Fruit fly (Drosophila melanogaster) whole organism, embryonic: Measurements from ENCODE around the gene CG14219.

Experiments used
- Awh ChIP-seq: fragments of 200-800 bp; sonication (Bioruptor generic); IDR thresholded peaks from 2 replicates; pipeline ENCODE4, ENCODE4 v1.3.6; 2022; ENCODE audit warnings: missing biosample characterization, missing genetic modification characterization
- C15 ChIP-seq: fragments of 200-800 bp; sonication (Bioruptor generic); IDR thresholded peaks from 3 replicates; pipeline ENCODE4 v1.3.6; 2022; ENCODE audit warnings: missing biosample characterization, missing genetic modification characterization
- CG10209 ChIP-seq: fragments of 200-800 bp; sonication (Bioruptor generic); optimal IDR thresholded peaks from 3 replicates; lab custom pipeline; 2017; ENCODE audit warnings: missing biosample characterization, mild to moderate bottlenecking, missing genetic modification characterization, missing genetic modification reagents
- CG11247 ChIP-seq: fragments of 200-800 bp; sonication (Bioruptor generic); IDR thresholded peaks from 2 replicates; pipeline ENCODE4 v1.3.6; 2022; ENCODE audit warnings: missing biosample characterization, missing genetic modification characterization
- CG13424 ChIP-seq: fragments of 200-800 bp; sonication (Bioruptor generic); optimal IDR thresholded peaks from 2 replicates; lab custom pipeline; 2019; ENCODE audit warnings: missing biosample characterization, mild to moderate bottlenecking, missing genetic modification characterization, moderate library complexity
- CG1529 ChIP-seq: fragments of 200-800 bp; sonication (Bioruptor generic); optimal IDR thresholded peaks from 3 replicates; lab custom pipeline; 2018; ENCODE audit warnings: missing biosample characterization, missing genetic modification characterization
- CG15514 ChIP-seq: fragments of 200-800 bp; sonication (Bioruptor generic); optimal IDR thresholded peaks from 3 replicates; lab custom pipeline; 2017; ENCODE audit warnings: missing biosample characterization, missing genetic modification characterization, mild to moderate bottlenecking, moderate library complexity, missing genetic modification reagents
- CG1603 ChIP-seq: fragments of 200-800 bp; sonication (Bioruptor generic); optimal IDR thresholded peaks from 2 replicates; lab custom pipeline; 2019; ENCODE audit warnings: missing biosample characterization, mild to moderate bottlenecking, missing genetic modification characterization, moderate library complexity
- CG17802 ChIP-seq: fragments of 200-800 bp; sonication (Bioruptor generic); optimal IDR thresholded peaks from 2 replicates; lab custom pipeline; 2018; ENCODE audit warnings: missing biosample characterization, mild to moderate bottlenecking, missing genetic modification characterization, moderate library complexity
- CG18262 ChIP-seq: fragments of 200-800 bp; optimal IDR thresholded peaks from 3 replicates; lab custom pipeline; 2019; ENCODE audit warnings: missing biosample characterization, mild to moderate bottlenecking, missing genetic modification characterization, moderate library complexity
- CG18619 ChIP-seq: fragments of 200-800 bp; sonication (Bioruptor generic); optimal IDR thresholded peaks from 3 replicates; lab custom pipeline; 2017; ENCODE audit warnings: missing biosample characterization, mild to moderate bottlenecking, missing genetic modification characterization
- CG3995 ChIP-seq: fragments of 200-800 bp; sonication (Bioruptor generic); optimal IDR thresholded peaks from 3 replicates; lab custom pipeline; 2016; ENCODE audit warnings: missing biosample characterization, missing genetic modification characterization
- CG4360 ChIP-seq: fragments of 200-800 bp; sonication (Bioruptor generic); IDR thresholded peaks from 2 replicates; pipeline ENCODE4 v1.3.6; 2022; ENCODE audit warnings: missing biosample characterization, missing genetic modification characterization
- CG4424 ChIP-seq: fragments of 200-800 bp; sonication (Bioruptor generic); optimal IDR thresholded peaks from 3 replicates; lab custom pipeline; 2016; ENCODE audit warnings: missing biosample characterization, missing genetic modification characterization
- CG4820 ChIP-seq: fragments of 200-800 bp; sonication (Bioruptor generic); optimal IDR thresholded peaks from 3 replicates; lab custom pipeline; 2016; ENCODE audit warnings: missing biosample characterization, missing genetic modification characterization
- CG5953 ChIP-seq: fragments of 200-800 bp; sonication (Bioruptor generic); IDR thresholded peaks from 2 replicates; pipeline ENCODE4 v1.3.6; 2022; ENCODE audit warnings: missing biosample characterization, missing genetic modification characterization
- CG6254 ChIP-seq: fragments of 200-800 bp; sonication (Bioruptor generic); optimal IDR thresholded peaks from 3 replicates; lab custom pipeline; 2017; ENCODE audit warnings: mild to moderate bottlenecking, missing biosample characterization, missing genetic modification reagents, missing genetic modification characterization
- CHES-1-like ChIP-seq: fragments of 200-800 bp; sonication (Bioruptor generic); optimal IDR thresholded peaks from 2 replicates; lab custom pipeline; 2016; ENCODE audit warnings: missing biosample characterization, missing genetic modification characterization
- Deaf1 ChIP-seq: fragments of 200-800 bp; optimal IDR thresholded peaks from 3 replicates; lab custom pipeline; 2019; ENCODE audit warnings: missing biosample characterization, mild to moderate bottlenecking, missing genetic modification characterization, moderate library complexity
- Dp ChIP-seq: fragments of 200-800 bp; sonication (Bioruptor generic); optimal IDR thresholded peaks from 2 replicates; lab custom pipeline; 2018; ENCODE audit warnings: missing biosample characterization, mild to moderate bottlenecking, missing genetic modification characterization, moderate library complexity
- Gug ChIP-seq: fragments of 200-800 bp; sonication (Bioruptor generic); IDR thresholded peaks from 4 replicates; pipeline ENCODE4 v1.3.6; 2022; ENCODE audit warnings: missing biosample characterization, missing genetic modification characterization
- HLHmδ ChIP-seq: fragments of 200-800 bp; sonication (Bioruptor generic); optimal IDR thresholded peaks from 2 replicates; lab custom pipeline; 2018; ENCODE audit warnings: missing biosample characterization, mild to moderate bottlenecking, missing genetic modification characterization, moderate library complexity
- Hmr ChIP-seq: fragments of 200-800 bp; sonication (Bioruptor generic); optimal IDR thresholded peaks from 3 replicates; lab custom pipeline; 2017; ENCODE audit warnings: mild to moderate bottlenecking, missing biosample characterization, missing genetic modification reagents, missing genetic modification characterization
- Lpt ChIP-seq: fragments of >200 bp; optimal IDR thresholded peaks from 2 replicates; lab custom pipeline; 2018; ENCODE audit warnings: missing biosample characterization, missing genetic modification characterization
- Mes4 ChIP-seq: fragments of 200-800 bp; sonication (Bioruptor generic); optimal IDR thresholded peaks from 2 replicates; lab custom pipeline; 2016; ENCODE audit warnings: missing biosample characterization, missing genetic modification characterization
- Nf-YA ChIP-seq: fragments of 200-800 bp; sonication (Bioruptor generic); IDR thresholded peaks from 2 replicates; pipeline ENCODE4 v1.3.6; 2022; ENCODE audit warnings: missing biosample characterization, missing genetic modification characterization
- Nf-YB ChIP-seq: fragments of 200-800 bp; sonication (Bioruptor generic); optimal IDR thresholded peaks from 3 replicates; lab custom pipeline; 2019; ENCODE audit warnings: missing biosample characterization, mild to moderate bottlenecking, missing genetic modification characterization, moderate library complexity
- Sin3A ChIP-seq: fragments of >200 bp; optimal IDR thresholded peaks from 2 replicates; lab custom pipeline; 2018
- Vsx1 ChIP-seq: fragments of 200-800 bp; sonication (Bioruptor generic); optimal IDR thresholded peaks from 2 replicates; lab custom pipeline; 2017; ENCODE audit warnings: missing biosample characterization, mild to moderate bottlenecking, missing genetic modification characterization, missing genetic modification reagents
- al ChIP-seq: fragments of 200-800 bp; sonication (Bioruptor generic); IDR thresholded peaks from 2 replicates; pipeline ENCODE4 v1.3.6; 2022; ENCODE audit warnings: missing biosample characterization, missing genetic modification characterization
- cas ChIP-seq: fragments of 200-800 bp; sonication (Bioruptor generic); IDR thresholded peaks from 2 replicates; pipeline ENCODE4 v1.3.6; 2022; ENCODE audit warnings: missing biosample characterization, missing genetic modification characterization
- dmrt11E ChIP-seq: fragments of 200-800 bp; sonication (Bioruptor generic); optimal IDR thresholded peaks from 3 replicates; lab custom pipeline; 2018; ENCODE audit warnings: missing biosample characterization, mild to moderate bottlenecking, missing genetic modification characterization, moderate library complexity
- dpn ChIP-seq, 2 experiments: fragments of 200-800 bp; sonication (Bioruptor generic); optimal IDR thresholded peaks; 3 replicates each; lab custom pipeline; 2016; ENCODE audit warnings: missing biosample characterization in 2 of 2, missing genetic modification characterization in 2 of 2
- ftz-f1 ChIP-seq: fragments of 200-800 bp; sonication (Bioruptor generic); optimal IDR thresholded peaks from 2 replicates; lab custom pipeline; 2016; ENCODE audit warnings: missing biosample characterization, missing genetic modification characterization
- gem ChIP-seq: fragments of 200-800 bp; sonication (Bioruptor generic); optimal IDR thresholded peaks from 2 replicates; lab custom pipeline; 2019; ENCODE audit warnings: missing biosample characterization, mild to moderate bottlenecking, missing genetic modification characterization, moderate library complexity
- nmo ChIP-seq: fragments of 200-800 bp; sonication (Bioruptor generic); optimal IDR thresholded peaks from 2 replicates; lab custom pipeline; 2018; ENCODE audit warnings: missing biosample characterization, mild to moderate bottlenecking, missing genetic modification characterization, moderate library complexity
- pb ChIP-seq: fragments of 200-800 bp; sonication (Bioruptor generic); optimal IDR thresholded peaks from 3 replicates; lab custom pipeline; 2016; ENCODE audit warnings: missing biosample characterization, missing genetic modification characterization
- pho ChIP-seq: fragments of 200-800 bp; sonication (Bioruptor generic); optimal IDR thresholded peaks from 2 replicates; lab custom pipeline; 2016; ENCODE audit warnings: missing biosample characterization, missing genetic modification characterization
- pnt ChIP-seq: fragments of 200-800 bp; sonication (Bioruptor generic); optimal IDR thresholded peaks from 3 replicates; lab custom pipeline; 2016; ENCODE audit warnings: missing biosample characterization, missing genetic modification characterization
- ranshi ChIP-seq: fragments of 200-800 bp; sonication (Bioruptor generic); IDR thresholded peaks from 2 replicates; pipeline ENCODE4 v1.3.6; 2022; ENCODE audit warnings: missing biosample characterization, missing genetic modification characterization
- sc ChIP-seq, 3 experiments: fragments of >200 bp in 2 of 3; fragments of 200-800 bp in 1 of 3; sonication (Bioruptor generic) in 1 of 3; optimal IDR thresholded peaks; 2 replicates in 2 of 3; 3 replicates in 1 of 3; lab custom pipeline; 2017; ENCODE audit warnings: mild to moderate bottlenecking in 1 of 3, missing biosample characterization in 1 of 3, missing genetic modification characterization in 1 of 3, missing genetic modification reagents in 1 of 3
- sd ChIP-seq: fragments of 200-800 bp; sonication (Bioruptor generic); optimal IDR thresholded peaks from 3 replicates; lab custom pipeline; 2018; ENCODE audit warnings: missing biosample characterization, mild to moderate bottlenecking, missing genetic modification characterization, moderate library complexity
- sima ChIP-seq: fragments of 200-800 bp; sonication (Bioruptor generic); optimal IDR thresholded peaks from 2 replicates; lab custom pipeline; 2016; ENCODE audit warnings: missing biosample characterization, missing genetic modification characterization
- slou ChIP-seq: fragments of 200-800 bp; sonication (Bioruptor generic); optimal IDR thresholded peaks from 3 replicates; lab custom pipeline; 2016; ENCODE audit warnings: missing biosample characterization, missing genetic modification characterization
- ssp ChIP-seq: fragments of 200-800 bp; sonication (Bioruptor generic); IDR thresholded peaks from 2 replicates; pipeline ENCODE4 v1.3.6; 2022; ENCODE audit warnings: missing biosample characterization, missing genetic modification characterization
- sug ChIP-seq: fragments of 200-800 bp; optimal IDR thresholded peaks from 2 replicates; lab custom pipeline; 2019; ENCODE audit warnings: missing biosample characterization, mild to moderate bottlenecking, missing genetic modification characterization, moderate library complexity
- trh ChIP-seq: fragments of 200-800 bp; sonication (Bioruptor generic); optimal IDR thresholded peaks from 2 replicates; lab custom pipeline; 2016; ENCODE audit warnings: missing biosample characterization, missing genetic modification characterization
- ttk ChIP-seq: fragments of 200-800 bp; sonication (Bioruptor generic); IDR thresholded peaks from 2 replicates; pipeline ENCODE4 v2.1.2; 2022; ENCODE audit warnings: missing biosample characterization, missing genetic modification characterization
- tx ChIP-seq: fragments of 200-800 bp; sonication (Bioruptor generic); optimal IDR thresholded peaks from 2 replicates; lab custom pipeline; 2016; ENCODE audit warnings: missing biosample characterization, missing genetic modification characterization
- wdn ChIP-seq: fragments of 200-800 bp; sonication (Bioruptor generic); IDR thresholded peaks from 2 replicates; pipeline ENCODE4 v1.3.6; 2022; ENCODE audit warnings: missing biosample characterization, missing genetic modification characterization

The CG14219 gene

dm6 chrX:19597684-19598363 lies 7.9 kb upstream of the CG14219 start, which contains the start of gene RpS10b (continued):
- peak; percentile 82 for TF ChIP-seq CG18262 (tag; lab: Kevin White, UChicago)
- peak; percentile 76 for TF ChIP-seq Nf-YB (GFP tag; lab: Kevin White, UChicago)
- TF ChIP-seq Hmr: peak; percentile 97
- TF ChIP-seq wdn (GFP tag; lab: Robert Waterston, UW): peak; percentile 72
- TF ChIP-seq gem (tag; lab: Kevin White, UChicago): peak; percentile 57
- TF ChIP-seq trh (GFP tag; lab: Kevin White, UChicago): peak; percentile 81
- TF ChIP-seq slou (GFP tag; lab: Kevin White, UChicago): peak; percentile 78
- TF ChIP-seq dpn (GFP tag; optimal IDR thresholded peaks at IDR 0.05; lab: Kevin White, UChicago): peak; percentile 58 to 79
- no peak for TF ChIP-seq pnt (GFP tag; lab: Kevin White, UChicago)
- TF ChIP-seq sug (tag; lab: Kevin White, UChicago): peak; percentile 88
- peak; percentile 64 for TF ChIP-seq ssp (GFP tag; lab: Robert Waterston, UW)
- peak; percentile 98 for TF ChIP-seq HLHmδ
- TF ChIP-seq CG10209 (GFP tag; lab: Kevin White, UChicago): peak; percentile 92
- TF ChIP-seq CG4360 (GFP tag; lab: Robert Waterston, UW): no peak
- peak; percentile 94 for TF ChIP-seq CHES-1-like (GFP tag; lab: Kevin White, UChicago)
- no peak for TF ChIP-seq Lpt (GFP tag; lab: Kevin White, UChicago)
- TF ChIP-seq CG13424 (tag; lab: Kevin White, UChicago): peak; percentile 60
- peak; percentile 46 for TF ChIP-seq sd
- TF ChIP-seq pho: peak; percentile 85
- peak; percentile 82 for TF ChIP-seq Awh (GFP tag; lab: Robert Waterston, UW)
- peak; percentile 69 for TF ChIP-seq CG11247 (GFP tag; lab: Robert Waterston, UW)
- peak; percentile 84 for TF ChIP-seq CG1529
- peak; percentile 48 for TF ChIP-seq Dp (GFP tag; lab: Kevin White, UChicago)
- TF ChIP-seq CG3995 (GFP tag; lab: Kevin White, UChicago): peak; percentile 77
- peak; percentile 95 for TF ChIP-seq CG18619
- TF ChIP-seq nmo: peak; percentile 89
- TF ChIP-seq Gug (GFP tag; lab: Robert Waterston, UW): peak; percentile 49; the same call in 2 of the 4 replicates
- TF ChIP-seq CG5953 (GFP tag; lab: Robert Waterston, UW): peak; percentile 74
- peak; percentile 93 for TF ChIP-seq Vsx1
- TF ChIP-seq ftz-f1 (GFP tag; lab: Kevin White, UChicago): peak; percentile 56
- peak; percentile 25; the same call in 1 of the 3 replicates for TF ChIP-seq C15 (GFP tag; lab: Robert Waterston, UW)
- TF ChIP-seq Nf-YA (GFP tag; lab: Robert Waterston, UW): peak; percentile 70
- TF ChIP-seq Sin3A (lab: Kevin White, UChicago): peak; percentile 99
- TF ChIP-seq CG17802: peak; percentile 74
- TF ChIP-seq Deaf1 (tag; lab: Kevin White, UChicago): peak; percentile 47
- no peak for TF ChIP-seq sc (optimal IDR thresholded peaks at IDR 0.05; lab: Kevin White, UChicago)
- TF ChIP-seq sc (GFP tag; optimal IDR thresholded peaks at IDR 0.05; lab: Kevin White, UChicago): peak; percentile 85
- peak; percentile 60 for TF ChIP-seq ttk
- peak; percentile 82 for TF ChIP-seq CG1603 (tag; lab: Kevin White, UChicago)
- peak; percentile 85 for TF ChIP-seq dmrt11E (tag; lab: Kevin White, UChicago)
- TF ChIP-seq pb: peak; percentile 93
- TF ChIP-seq CG15514 (GFP tag; lab: Kevin White, UChicago): peak; percentile 92
- peak; percentile 76 for TF ChIP-seq tx (GFP tag; lab: Kevin White, UChicago)
- TF ChIP-seq cas (GFP tag; lab: Robert Waterston, UW): no peak
- peak; percentile 75 for TF ChIP-seq ranshi (GFP tag; lab: Robert Waterston, UW)
- TF ChIP-seq al (GFP tag; lab: Robert Waterston, UW): peak; percentile 63
- peak; percentile 84 for TF ChIP-seq sima (GFP tag; lab: Kevin White, UChicago)
- peak; percentile 90 for TF ChIP-seq CG6254 (GFP tag; lab: Kevin White, UChicago)
- peak; percentile 98 for TF ChIP-seq Mes4 (GFP tag; lab: Kevin White, UChicago)
- TF ChIP-seq CG4820 (GFP tag; lab: Kevin White, UChicago): peak; percentile 75
- peak; percentile 79 for TF ChIP-seq CG4424 (GFP tag; lab: Kevin White, UChicago)
